Fruit fly (Drosophila melanogaster): Measurements from ENCODE around the gene Ranbp21.

The Ranbp21 gene

dm6 chrX:19692951-19693698, 41.1 kb upstream of the Ranbp21 start, which contains the start of gene Mer (continued):
- TF ChIP-seq CG8319 (GFP tag; optimal IDR thresholded peaks at IDR 0.05) (peak; percentile 69), CG10631 (GFP tag; optimal IDR thresholded peaks at IDR 0.05) (peak; percentile 66), Gug (GFP tag; IDR thresholded peaks at IDR 0.05) (peak; percentile 80), cyc (GFP tag; optimal IDR thresholded peaks at IDR 0.05) (peak; percentile 83), dac (GFP tag; optimal IDR thresholded peaks at IDR 0.05) (peak; percentile 79), fd59A (GFP tag; optimal IDR thresholded peaks at IDR 0.05) (peak; percentile 70), Eip78C (GFP tag) (peak; percentile 94), CG11294 (GFP tag; IDR thresholded peaks at IDR 0.05) (peak; percentile 72), Hr39 (GFP tag; optimal IDR thresholded peaks at IDR 0.05) (peak; percentile 82), vri (GFP tag; optimal IDR thresholded peaks at IDR 0.05) (no peak), CG3032 (tag; optimal IDR thresholded peaks at IDR 0.05) (peak; percentile 82), Hr38 (GFP tag; optimal IDR thresholded peaks at IDR 0.05) (no peak), CG3919 (GFP tag; optimal IDR thresholded peaks at IDR 0.05) (peak; percentile 87), CG34406 (GFP tag; optimal IDR thresholded peaks at IDR 0.05) (peak; percentile 78), CG15336 (GFP tag; IDR thresholded peaks at IDR 0.05) (peak; percentile 91)

- TF ChIP-seq salr (GFP tag; optimal IDR thresholded peaks at IDR 0.05) (no peak), acj6 (GFP tag; optimal IDR thresholded peaks at IDR 0.05) (no peak), CG11902 (GFP tag; optimal IDR thresholded peaks at IDR 0.05) (no peak), CG6808 (GFP tag; optimal IDR thresholded peaks at IDR 0.05) (no peak), CG1621 (tag; optimal IDR thresholded peaks at IDR 0.05) (no peak), Blimp-1 (GFP tag; optimal IDR thresholded peaks at IDR 0.05) (no peak), topi (GFP tag; optimal IDR thresholded peaks at IDR 0.05) (no peak), CG8319 (GFP tag; optimal IDR thresholded peaks at IDR 0.05) (no peak), Hr39 (GFP tag; optimal IDR thresholded peaks at IDR 0.05) (no peak), cyc (GFP tag; optimal IDR thresholded peaks at IDR 0.05) (no peak), CG9139 (GFP tag; optimal IDR thresholded peaks at IDR 0.05) (no peak)
Observed at dm6 chrX:19690050-19690449, 38.0 kb upstream of the Ranbp21 start.

- TF ChIP-seq CG10631 (GFP tag; optimal IDR thresholded peaks at IDR 0.05) (no peak), cyc (GFP tag; optimal IDR thresholded peaks at IDR 0.05) (no peak), CG3919 (GFP tag; optimal IDR thresholded peaks at IDR 0.05) (no peak), CG16779 (tag; optimal IDR thresholded peaks at IDR 0.05) (no peak), fd59A (GFP tag; optimal IDR thresholded peaks at IDR 0.05) (no peak), eg (GFP tag; IDR thresholded peaks at IDR 0.05) (no peak), CG8319 (GFP tag; optimal IDR thresholded peaks at IDR 0.05) (no peak), CG11762 (GFP tag; optimal IDR thresholded peaks at IDR 0.05; ENCODE audit: insufficient read depth) (no peak), CG11294 (GFP tag; IDR thresholded peaks at IDR 0.05) (no peak)
Observed at dm6 chrX:19688848-19689247, 36.8 kb upstream of the Ranbp21 start, which contains the start of gene CG14227. Gene CG14227, minus strand, starts transcription at chrX:19688948.

dm6 chrX:19684048-19684447, 32.0 kb upstream of the Ranbp21 start:
- TF ChIP-seq CG3032 (tag; optimal IDR thresholded peaks at IDR 0.05) (no peak), achi (GFP tag; optimal IDR thresholded peaks at IDR 0.05) (no peak), CG6808 (GFP tag; optimal IDR thresholded peaks at IDR 0.05) (no peak), CG11294 (GFP tag; IDR thresholded peaks at IDR 0.05) (no peak), ss (GFP tag; optimal IDR thresholded peaks at IDR 0.05) (no peak), dsx (GFP tag; optimal IDR thresholded peaks at IDR 0.05; ENCODE audit: poor library complexity, severe bottlenecking) (no peak), CG3919 (GFP tag; optimal IDR thresholded peaks at IDR 0.05) (no peak), CG32006 (GFP tag; optimal IDR thresholded peaks at IDR 0.05) (no peak), cyc (GFP tag; optimal IDR thresholded peaks at IDR 0.05) (no peak), vri (GFP tag; optimal IDR thresholded peaks at IDR 0.05) (no peak), Eip78C (GFP tag) (no peak), Hr4 (GFP tag; optimal IDR thresholded peaks at IDR 0.05) (no peak), Hr39 (GFP tag; optimal IDR thresholded peaks at IDR 0.05) (no peak), CG10669 (GFP tag; optimal IDR thresholded peaks at IDR 0.05) (no peak), Ets21C (GFP tag; optimal IDR thresholded peaks at IDR 0.05) (no peak), CG15336 (GFP tag; IDR thresholded peaks at IDR 0.05) (no peak), Eip75B (GFP tag; optimal IDR thresholded peaks at IDR 0.05) (no peak), Sox102F (GFP tag; optimal IDR thresholded peaks at IDR 0.05) (no peak), CG6854 (GFP tag; optimal IDR thresholded peaks at IDR 0.05) (no peak), topi (GFP tag; optimal IDR thresholded peaks at IDR 0.05) (no peak)

All from whole organism, prepupa.